Worm (Caenorhabditis elegans): ENCODE data around the gene Y42H9AR.1.

ce11 chrIV:8136005-8136512 is 22.9 kb downstream of the Y42H9AR.1 start, which contains the start of the genes isp-1 and islo-1:
- TF ChIP-seq K09A11.1 (tag; optimal IDR thresholded peaks at IDR 0.05; ENCODE audit: insufficient read depth), result no peak
- TF ChIP-seq tbx-2 (tag; optimal IDR thresholded peaks at IDR 0.05), result peak; percentile 55
- no peak for TF ChIP-seq eyg-1 (tag; optimal IDR thresholded peaks at IDR 0.05)
- TF ChIP-seq unc-55 (GFP tag; optimal IDR thresholded peaks at IDR 0.05), result peak; percentile 17
- no peak for TF ChIP-seq dmd-4 (tag; optimal IDR thresholded peaks at IDR 0.05; ENCODE audit: borderline replicate concordance)

Data from whole organism, late embryonic.